Fruit fly (Drosophila melanogaster) whole organism, embryonic: ENCODE measurements around the gene Lasp.
A peak's percentile ranks its signal among the peaks of the same experiment; 100 is the strongest.

Experiments
- CG11504 ChIP-seq: fragments of 200-800 bp; sonication (Bioruptor generic); optimal IDR thresholded peaks from 3 replicates; lab custom pipeline; 2019; ENCODE audit warnings: missing biosample characterization, mild to moderate bottlenecking, missing genetic modification characterization, moderate library complexity
- bowl ChIP-seq: fragments of 200-800 bp; sonication (Bioruptor generic); IDR thresholded peaks from 2 replicates; pipeline ENCODE4 v1.3.6; 2022; ENCODE audit warnings: missing biosample characterization, missing genetic modification characterization
- pan ChIP-seq, 4 experiments: fragments of >200 bp in 3 of 4; fragments of 200-800 bp in 1 of 4; sonication (Bioruptor generic) in 1 of 4; optimal IDR thresholded peaks in 3 of 4; IDR thresholded peaks in 1 of 4; 2 replicates each; pipeline versions ENCODE4 v1.3.6 to Lab custom; 2017 to 2022; ENCODE audit warnings: missing biosample characterization in 2 of 4, missing genetic modification characterization in 2 of 4, mixed read lengths in 1 of 4
- psq ChIP-seq: fragments of 200-800 bp; sonication (Bioruptor generic); optimal IDR thresholded peaks from 2 replicates; lab custom pipeline; 2017; ENCODE audit warnings: missing biosample characterization, missing genetic modification characterization

DNA sequence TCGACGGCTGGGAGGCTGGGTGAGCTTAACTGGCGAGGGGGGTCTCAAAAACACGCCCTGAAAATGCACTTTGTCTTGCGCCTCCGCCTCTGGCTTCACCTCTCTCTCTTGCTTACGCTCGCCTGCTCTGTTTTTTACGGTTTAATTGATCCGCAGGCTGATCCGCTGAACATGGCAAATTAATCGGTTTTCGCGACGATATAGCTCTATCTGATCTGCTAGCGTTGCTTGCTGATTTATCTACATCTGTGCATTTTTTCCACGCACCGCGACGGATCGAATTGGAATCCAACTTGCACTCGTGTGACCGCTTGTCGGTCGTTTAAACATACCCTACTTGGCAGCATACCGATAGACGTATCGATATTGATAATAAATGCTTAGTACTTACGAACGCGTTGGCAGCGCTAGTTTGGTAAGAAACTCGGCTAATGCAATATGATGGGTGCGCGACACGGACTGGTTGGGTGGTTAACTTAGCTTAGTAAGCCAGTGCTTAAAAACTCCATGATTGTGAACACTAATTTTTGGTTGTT lies 63.8 kb downstream of the Lasp start, which contains the start of gene Abl:
- TF ChIP-seq bowl (GFP tag; lab: Robert Waterston, UW), result no peak; the same call in 1 of the 2 replicates
- TF ChIP-seq CG11504 (tag; lab: Kevin White, UChicago), result peak; percentile 63
- no peak for TF ChIP-seq pan (optimal IDR thresholded peaks at IDR 0.05; lab: Kevin White, UChicago)
- peak in 1 of 2 experiments; percentile 37 for TF ChIP-seq pan (GFP tag; optimal IDR thresholded peaks at IDR 0.05 in 1 of 2, IDR thresholded peaks at IDR 0.05 in 1 of 2)
- no peak for TF ChIP-seq psq
